Worm (Caenorhabditis elegans): Measurements from ENCODE around the gene F56C3.10.

ce11 chrX:1416776-1417354 lies 35.4 kb upstream of the F56C3.10 start, which contains the start of the genes F19G12.4 and F19G12.8:
- TF ChIP-seq swsn-7 (tag; optimal IDR thresholded peaks at IDR 0.05) (no peak), aly-2 (tag; optimal IDR thresholded peaks at IDR 0.05) (no peak), fos-1 (tag; optimal IDR thresholded peaks at IDR 0.05) (no peak), irx-1 (tag; optimal IDR thresholded peaks at IDR 0.05) (no peak), lin-35 (GFP tag; optimal IDR thresholded peaks at IDR 0.05) (peak in 1 of 2 experiments; percentile 1)

Data from whole organism, L1 larva.